Worm (Caenorhabditis elegans) whole organism, early embryonic: Measurements from ENCODE around the gene srbc-70.

ENCODE experiments used
- B0310.2 ChIP-seq: sonication (generic microtip); optimal IDR thresholded peaks from 2 replicates; lab custom pipeline; 2016; ENCODE audit warnings: mild to moderate bottlenecking, missing genetic modification characterization, missing compliant biosample characterization
- F13C5.2 ChIP-seq: sonication (generic microtip); optimal IDR thresholded peaks from 2 replicates; lab custom pipeline; 2017; ENCODE audit warnings: mild to moderate bottlenecking, missing genetic modification characterization, inconsistent platforms, missing compliant biosample characterization
- aly-1 ChIP-seq: sonication (generic microtip); optimal IDR thresholded peaks from 2 replicates; lab custom pipeline; 2016; ENCODE audit warnings: missing genetic modification characterization, missing compliant biosample characterization
- ama-1 ChIP-seq: fragments of 150-350 bp; optimal IDR thresholded peaks from 2 replicates; lab custom pipeline; 2014
- ceh-13 ChIP-seq: fragments of 200-800 bp; sonication (Bioruptor generic); optimal IDR thresholded peaks from 2 replicates; lab custom pipeline; 2018; ENCODE audit warnings: mild to moderate bottlenecking, missing genetic modification characterization, missing compliant biosample characterization
- ceh-36 ChIP-seq: sonication (generic microtip); optimal IDR thresholded peaks from 2 replicates; lab custom pipeline; 2016; ENCODE audit warnings: missing genetic modification characterization, inconsistent platforms, missing compliant biosample characterization
- ets-7 ChIP-seq: sonication (generic microtip); optimal IDR thresholded peaks from 2 replicates; lab custom pipeline; 2016; ENCODE audit warnings: missing genotype, missing genetic modification characterization, missing compliant biosample characterization
- flt-1 ChIP-seq: fragments of 200-800 bp; sonication (Bioruptor generic); IDR thresholded peaks from 2 replicates; pipeline ENCODE4 v1.3.6; 2022; ENCODE audit warnings: missing genetic modification characterization, missing compliant biosample characterization
- hmbx-1 ChIP-seq: sonication (generic microtip); optimal IDR thresholded peaks from 2 replicates; lab custom pipeline; 2016; ENCODE audit warnings: mild to moderate bottlenecking, missing genetic modification characterization, missing compliant biosample characterization
- hmg-4 ChIP-seq: fragments of 200-800 bp; sonication (Bioruptor generic); optimal IDR thresholded peaks from 2 replicates; lab custom pipeline; 2018; ENCODE audit warnings: mild to moderate bottlenecking, missing genetic modification characterization, missing compliant biosample characterization
- hnd-1 ChIP-seq: sonication (generic microtip); optimal IDR thresholded peaks from 2 replicates; lab custom pipeline; 2016; ENCODE audit warnings: missing genetic modification characterization, missing compliant biosample characterization
- pes-1 ChIP-seq: fragments of 200-800 bp; sonication (Bioruptor generic); IDR thresholded peaks from 2 replicates; pipeline ENCODE4 v1.3.6; 2022; ENCODE audit warnings: missing genetic modification reagents, missing genetic modification characterization, missing compliant biosample characterization
- scrt-1 ChIP-seq: fragments of 200-800 bp; sonication (Bioruptor generic); IDR thresholded peaks from 2 replicates; pipeline ENCODE4 v1.3.6; 2022; ENCODE audit warnings: missing genetic modification characterization, missing compliant biosample characterization
- sea-1 ChIP-seq: fragments of 200-800 bp; sonication (Bioruptor generic); conservative IDR thresholded peaks from 2 replicates; pipeline ENCODE4 v1.3.6; 2022; ENCODE audit warnings: missing genetic modification characterization, missing compliant biosample characterization
- tbx-11 ChIP-seq: fragments of 200-800 bp; sonication (Bioruptor generic); IDR thresholded peaks from 2 replicates; pipeline ENCODE4 v1.3.6; 2022; ENCODE audit warnings: missing genetic modification characterization, missing compliant biosample characterization
- tbx-37 ChIP-seq: fragments of 200-800 bp; sonication (Bioruptor generic); conservative IDR thresholded peaks from 2 replicates; pipeline ENCODE4 v1.3.6; 2022; ENCODE audit warnings: missing genetic modification reagents, missing genetic modification characterization, missing compliant biosample characterization
- tra-4 ChIP-seq: sonication (generic microtip); optimal IDR thresholded peaks from 2 replicates; lab custom pipeline; 2017; ENCODE audit warnings: missing genetic modification characterization, missing compliant biosample characterization

Gene srbc-70

DNA sequence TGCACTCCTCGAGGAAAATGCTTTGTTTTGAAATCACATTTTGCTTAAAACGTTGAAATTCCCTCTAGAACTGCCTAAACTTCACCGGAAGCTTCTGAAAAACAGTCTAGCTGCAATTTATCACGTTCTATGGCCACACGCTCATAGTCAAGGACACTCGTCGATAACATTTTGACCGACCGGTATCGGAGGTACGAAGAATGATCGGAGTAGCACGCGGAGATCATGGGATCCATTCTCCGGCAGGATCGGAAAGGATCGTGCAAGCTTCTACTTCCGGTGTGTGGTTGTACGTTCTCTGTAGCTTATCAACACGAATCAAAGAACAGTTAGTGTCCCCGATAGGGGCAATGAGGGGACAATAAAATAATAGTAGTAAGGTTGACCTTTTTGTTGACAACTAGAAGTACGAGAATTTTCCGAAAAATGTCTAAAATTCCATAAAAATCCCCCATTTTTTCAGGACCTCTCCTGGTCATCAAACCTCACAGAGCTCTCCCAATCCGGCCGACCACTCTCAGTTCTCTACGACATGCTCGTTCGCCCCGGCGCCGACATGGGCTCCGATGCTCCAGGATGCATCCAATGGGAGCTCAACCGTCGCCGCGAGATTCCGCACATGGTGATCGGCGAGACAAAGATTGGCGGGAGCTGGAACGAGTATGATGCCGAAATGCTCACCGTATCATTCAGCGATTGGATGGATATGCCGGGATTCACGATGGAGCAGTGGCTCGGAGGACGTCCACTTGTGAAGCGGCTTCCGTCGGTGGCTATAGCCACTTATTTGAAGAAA, 11.5 kb downstream of the srbc-70 start:
- TF ChIP-seq F13C5.2 (tag; lab: Kevin White, UChicago) (no peak), aly-1 (no peak), flt-1 (GFP tag; lab: Robert Waterston, UW) (no peak), B0310.2 (tag; lab: Kevin White, UChicago) (no peak)

DNA sequence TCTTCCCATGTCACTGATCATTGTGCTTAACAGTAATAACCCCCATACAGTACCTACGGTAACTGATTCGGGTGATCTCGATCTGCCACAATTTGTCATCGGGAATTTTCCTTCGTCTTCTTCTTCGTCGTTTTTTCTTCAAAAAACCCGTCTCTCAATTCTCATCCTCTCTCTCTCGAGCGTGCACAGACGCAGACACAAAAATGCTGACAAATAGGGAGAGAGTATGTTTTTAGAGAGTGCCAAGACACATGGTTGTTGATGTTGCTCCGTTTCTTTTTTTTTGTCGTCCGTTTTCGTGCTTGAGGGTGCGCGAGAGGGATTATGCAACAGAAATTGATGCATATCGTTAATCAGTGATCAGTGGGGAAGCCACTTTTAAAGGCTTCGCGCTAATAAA, 12.5 kb downstream of the srbc-70 start:
- TF ChIP-seq B0310.2 (tag; lab: Kevin White, UChicago), result no peak
- TF ChIP-seq hmbx-1 (tag; lab: Kevin White, UChicago), result no peak
- TF ChIP-seq tbx-11 (GFP tag; lab: Robert Waterston, UW), result no peak
- TF ChIP-seq flt-1 (GFP tag; lab: Robert Waterston, UW), result no peak
- TF ChIP-seq F13C5.2 (tag; lab: Kevin White, UChicago), result no peak
- TF ChIP-seq ceh-36 (tag; lab: Kevin White, UChicago), result no peak
- no peak for TF ChIP-seq pes-1 (GFP tag; lab: Robert Waterston, UW)

DNA sequence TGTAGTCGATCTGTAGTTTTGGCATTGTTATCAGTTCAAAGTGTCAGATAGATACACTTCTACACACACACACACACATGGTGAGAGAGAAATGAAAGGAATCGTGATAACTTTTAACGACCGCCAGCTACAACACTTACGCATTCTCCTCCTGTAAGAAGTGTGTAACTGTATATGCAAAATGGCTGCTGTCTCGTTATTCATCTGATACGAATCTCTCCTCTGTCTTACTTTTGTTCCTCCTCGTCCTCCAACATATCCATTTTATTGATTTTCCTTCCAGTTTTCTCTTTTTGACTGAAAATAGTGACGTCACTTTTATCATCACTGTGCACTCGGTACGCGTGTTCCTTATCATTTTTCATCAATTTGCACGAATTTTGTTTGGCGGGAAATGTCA, 15.1 kb downstream of the srbc-70 start:
- no peak for TF ChIP-seq ceh-36 (tag; lab: Kevin White, UChicago)
- TF ChIP-seq scrt-1 (GFP tag; lab: Robert Waterston, UW), result no peak
- no peak for TF ChIP-seq aly-1
- no peak for TF ChIP-seq ceh-13 (GFP tag; lab: Kevin White, UChicago)
- TF ChIP-seq B0310.2 (tag; lab: Kevin White, UChicago), result no peak
- no peak for TF ChIP-seq flt-1 (GFP tag; lab: Robert Waterston, UW)
- no peak for TF ChIP-seq pes-1 (GFP tag; lab: Robert Waterston, UW)
- TF ChIP-seq hmbx-1 (tag; lab: Kevin White, UChicago), result no peak
- no peak for TF ChIP-seq sea-1 (GFP tag; lab: Robert Waterston, UW)
- no peak for TF ChIP-seq hmg-4 (GFP tag; lab: Kevin White, UChicago)
- TF ChIP-seq F13C5.2 (tag; lab: Kevin White, UChicago), result no peak
- TF ChIP-seq tra-4 (tag; lab: Kevin White, UChicago), result no peak
- TF ChIP-seq tbx-11 (GFP tag; lab: Robert Waterston, UW), result no peak
- no peak for TF ChIP-seq hnd-1
- no peak for TF ChIP-seq ets-7
- no peak for TF ChIP-seq ama-1
- no peak for TF ChIP-seq tbx-37 (GFP tag; lab: Robert Waterston, UW)

ce11 chrIV:4210868-4211267, 16.9 kb downstream of the srbc-70 start:
- TF ChIP-seq F13C5.2 (tag; lab: Kevin White, UChicago) (no peak), hmbx-1 (tag; lab: Kevin White, UChicago) (no peak), sea-1 (GFP tag; lab: Robert Waterston, UW) (no peak), tra-4 (tag; lab: Kevin White, UChicago) (no peak), aly-1 (no peak), ama-1 (no peak), tbx-11 (GFP tag; lab: Robert Waterston, UW) (no peak), hmg-4 (GFP tag; lab: Kevin White, UChicago) (no peak), ets-7 (no peak), tbx-37 (GFP tag; lab: Robert Waterston, UW) (no peak), hnd-1 (no peak), pes-1 (GFP tag; lab: Robert Waterston, UW) (no peak), ceh-36 (tag; lab: Kevin White, UChicago) (no peak), flt-1 (GFP tag; lab: Robert Waterston, UW) (no peak), ceh-13 (GFP tag; lab: Kevin White, UChicago) (no peak), B0310.2 (tag; lab: Kevin White, UChicago) (no peak), scrt-1 (GFP tag; lab: Robert Waterston, UW) (no peak)

ce11 chrIV:4209084-4209483, 18.7 kb downstream of the srbc-70 start:
- TF ChIP-seq tbx-11 (GFP tag; lab: Robert Waterston, UW) (no peak), ama-1 (no peak), sea-1 (GFP tag; lab: Robert Waterston, UW) (no peak), hnd-1 (no peak), ets-7 (no peak), aly-1 (no peak), scrt-1 (GFP tag; lab: Robert Waterston, UW) (no peak), tbx-37 (GFP tag; lab: Robert Waterston, UW) (no peak), hmbx-1 (tag; lab: Kevin White, UChicago) (no peak), hmg-4 (GFP tag; lab: Kevin White, UChicago) (no peak), flt-1 (GFP tag; lab: Robert Waterston, UW) (no peak), ceh-36 (tag; lab: Kevin White, UChicago) (no peak), tra-4 (tag; lab: Kevin White, UChicago) (no peak), B0310.2 (tag; lab: Kevin White, UChicago) (no peak), F13C5.2 (tag; lab: Kevin White, UChicago) (no peak), pes-1 (GFP tag; lab: Robert Waterston, UW) (no peak)

ce11 chrIV:4207088-4207487, 20.7 kb downstream of the srbc-70 start, which contains the start of gene osgn-1:
Gene osgn-1, plus strand, starts transcription at chrIV:4207388.
- no peak for TF ChIP-seq tra-4 (tag; lab: Kevin White, UChicago)
- no peak for TF ChIP-seq hnd-1
- no peak for TF ChIP-seq ama-1
- no peak for TF ChIP-seq hmbx-1 (tag; lab: Kevin White, UChicago)
- TF ChIP-seq tbx-37 (GFP tag; lab: Robert Waterston, UW), result no peak
- no peak for TF ChIP-seq ets-7
- no peak for TF ChIP-seq ceh-36 (tag; lab: Kevin White, UChicago)
- no peak for TF ChIP-seq sea-1 (GFP tag; lab: Robert Waterston, UW)
- no peak for TF ChIP-seq F13C5.2 (tag; lab: Kevin White, UChicago)
- TF ChIP-seq scrt-1 (GFP tag; lab: Robert Waterston, UW), result no peak
- TF ChIP-seq tbx-11 (GFP tag; lab: Robert Waterston, UW), result no peak
- TF ChIP-seq B0310.2 (tag; lab: Kevin White, UChicago), result no peak
- no peak for TF ChIP-seq flt-1 (GFP tag; lab: Robert Waterston, UW)
- TF ChIP-seq aly-1, result no peak
- no peak for TF ChIP-seq pes-1 (GFP tag; lab: Robert Waterston, UW)
- TF ChIP-seq ceh-13 (GFP tag; lab: Kevin White, UChicago), result no peak
- TF ChIP-seq hmg-4 (GFP tag; lab: Kevin White, UChicago), result no peak
